Fruit fly (Drosophila melanogaster): ENCODE results near the gene CG34124.
A peak's percentile ranks its signal among the peaks of the same experiment; 100 is the strongest.

Gene CG34124

dm6 chr2L:4945300-4945699 is 12.9 kb upstream of the CG34124 start, which contains the start of the genes mRpL24 and betaggt-I (continued):
- TF ChIP-seq onecut (GFP tag; IDR thresholded peaks at IDR 0.05) = peak; percentile 89
- peak; percentile 96 for TF ChIP-seq Ada2b (GFP tag; IDR thresholded peaks at IDR 0.05)
- TF ChIP-seq ranshi (GFP tag; IDR thresholded peaks at IDR 0.05) = peak; percentile 97
- TF ChIP-seq Tbp (GFP tag; optimal IDR thresholded peaks at IDR 0.05) = no peak
- TF ChIP-seq CG11085 (GFP tag; IDR thresholded peaks at IDR 0.05) = peak; percentile 96
- TF ChIP-seq scrt (GFP tag; optimal IDR thresholded peaks at IDR 0.05) = peak; percentile 91
- TF ChIP-seq CG13296 (GFP tag; optimal IDR thresholded peaks at IDR 0.05) = peak; percentile 95
- peak; percentile 91 for TF ChIP-seq CG34376 (GFP tag; optimal IDR thresholded peaks at IDR 0.05)
- peak; percentile 90 for TF ChIP-seq gt (GFP tag; IDR thresholded peaks at IDR 0.05)
- peak; percentile 56 for TF ChIP-seq grn (GFP tag; optimal IDR thresholded peaks at IDR 0.05)
- peak; percentile 71 for TF ChIP-seq CG15073 (GFP tag; optimal IDR thresholded peaks at IDR 0.05)
- TF ChIP-seq CG42726 (GFP tag; IDR thresholded peaks at IDR 0.05; ENCODE audit: partially characterized antibody) = no peak
- TF ChIP-seq CG13424 (tag; optimal IDR thresholded peaks at IDR 0.05) = peak; percentile 98
- no peak for TF ChIP-seq ato (GFP tag; IDR thresholded peaks at IDR 0.05; ENCODE audit: partially characterized antibody)
- TF ChIP-seq CG3995 (GFP tag; optimal IDR thresholded peaks at IDR 0.05) = peak; percentile 70
- TF ChIP-seq tx (GFP tag; optimal IDR thresholded peaks at IDR 0.05) = peak; percentile 74
- peak; percentile 89 for TF ChIP-seq cwo (GFP tag; optimal IDR thresholded peaks at IDR 0.05)
- TF ChIP-seq sima (GFP tag; optimal IDR thresholded peaks at IDR 0.05) = no peak
- TF ChIP-seq bab2 (GFP tag; optimal IDR thresholded peaks at IDR 0.05) = peak; percentile 72
- peak; percentile 25 for TF ChIP-seq Dp (GFP tag; optimal IDR thresholded peaks at IDR 0.05)
- TF ChIP-seq Elba2 (GFP tag; optimal IDR thresholded peaks at IDR 0.05) = peak; percentile 60
- peak; percentile 91 for TF ChIP-seq CG7987 (GFP tag; optimal IDR thresholded peaks at IDR 0.05)
- TF ChIP-seq CG1832 (GFP tag; optimal IDR thresholded peaks at IDR 0.05) = no peak
- TF ChIP-seq zen2 (GFP tag; IDR thresholded peaks at IDR 0.05; ENCODE audit: partially characterized antibody) = no peak
- peak; percentile 92 for TF ChIP-seq CG6272 (GFP tag; IDR thresholded peaks at IDR 0.05)
- peak; percentile 88 for TF ChIP-seq D19B (GFP tag; optimal IDR thresholded peaks at IDR 0.05)
- no peak for TF ChIP-seq unc-4 (GFP tag; IDR thresholded peaks at IDR 0.05; ENCODE audit: partially characterized antibody)
- TF ChIP-seq tin (GFP tag; optimal IDR thresholded peaks at IDR 0.05) = peak; percentile 90
- TF ChIP-seq CG18619 (GFP tag; optimal IDR thresholded peaks at IDR 0.05) = peak; percentile 93
- TF ChIP-seq CG12659 (GFP tag; optimal IDR thresholded peaks at IDR 0.05) = peak; percentile 98
- TF ChIP-seq mld (GFP tag; IDR thresholded peaks at IDR 0.05; ENCODE audit: partially characterized antibody) = no peak
- peak; percentile 89 for TF ChIP-seq cas (GFP tag; IDR thresholded peaks at IDR 0.05)
- peak; percentile 50 for TF ChIP-seq NC2α (GFP tag; optimal IDR thresholded peaks at IDR 0.05)
- peak; percentile 75 for TF ChIP-seq tup (GFP tag; optimal IDR thresholded peaks at IDR 0.05)
- TF ChIP-seq CG14014 (GFP tag; IDR thresholded peaks at IDR 0.05) = peak; percentile 96
- TF ChIP-seq kah (GFP tag; optimal IDR thresholded peaks at IDR 0.05) = peak; percentile 80
- TF ChIP-seq gce (GFP tag; IDR thresholded peaks at IDR 0.05) = peak; percentile 96
- peak; percentile 94 for TF ChIP-seq Spps (tag; optimal IDR thresholded peaks at IDR 0.05)
- peak; percentile 97 for TF ChIP-seq Hmr (GFP tag; optimal IDR thresholded peaks at IDR 0.05)
- TF ChIP-seq CG31441 (GFP tag; IDR thresholded peaks at IDR 0.05) = peak; percentile 97
- peak; percentile 96 for TF ChIP-seq CG10147 (GFP tag; optimal IDR thresholded peaks at IDR 0.05)
- TF ChIP-seq Bgb (GFP tag; IDR thresholded peaks at IDR 0.05; ENCODE audit: partially characterized antibody) = no peak
- TF ChIP-seq H2.0 (GFP tag; IDR thresholded peaks at IDR 0.05) = peak; percentile 97
- peak; percentile 93 for TF ChIP-seq wor (GFP tag; IDR thresholded peaks at IDR 0.05)
- no peak for TF ChIP-seq cg (GFP tag; optimal IDR thresholded peaks at IDR 0.05)
- peak; percentile 97 for TF ChIP-seq CG7839 (tag; optimal IDR thresholded peaks at IDR 0.05)
- peak; percentile 97 for TF ChIP-seq Dek (tag; optimal IDR thresholded peaks at IDR 0.05)
- peak; percentile 94 for TF ChIP-seq ind (GFP tag; optimal IDR thresholded peaks at IDR 0.05)
- peak; percentile 69 for TF ChIP-seq Atf3 (GFP tag; optimal IDR thresholded peaks at IDR 0.05)
- peak; percentile 1 for TF ChIP-seq Sin3A (optimal IDR thresholded peaks at IDR 0.05)
- TF ChIP-seq Hmx (GFP tag; optimal IDR thresholded peaks at IDR 0.05) = peak; percentile 80

Data from whole organism, embryonic.